Fruit fly (Drosophila melanogaster) whole organism, embryonic: ENCODE results near the gene Vm26Ab.
A peak's percentile ranks its signal among the peaks of the same experiment; 100 is the strongest.

Source experiments
- BEAF-32 ChIP-seq: fragments of 200-800 bp; sonication (Bioruptor generic); optimal IDR thresholded peaks from 3 replicates; lab custom pipeline; 2017; ENCODE audit warnings: missing biosample characterization, missing genetic modification characterization, mild to moderate bottlenecking, moderate library complexity, missing genetic modification reagents
- CG11504 ChIP-seq: fragments of 200-800 bp; sonication (Bioruptor generic); optimal IDR thresholded peaks from 3 replicates; lab custom pipeline; 2019; ENCODE audit warnings: missing biosample characterization, mild to moderate bottlenecking, missing genetic modification characterization, moderate library complexity
- CG12104 ChIP-seq: fragments of 200-800 bp; sonication (Bioruptor generic); optimal IDR thresholded peaks from 3 replicates; lab custom pipeline; 2016; ENCODE audit warnings: missing biosample characterization, missing genetic modification characterization
- CG13624 ChIP-seq: fragments of 200-800 bp; sonication (Bioruptor generic); optimal IDR thresholded peaks from 2 replicates; lab custom pipeline; 2016; ENCODE audit warnings: missing biosample characterization, missing genetic modification characterization
- CG15601 ChIP-seq: fragments of 200-800 bp; sonication (Bioruptor generic); optimal IDR thresholded peaks from 3 replicates; lab custom pipeline; 2019; ENCODE audit warnings: missing biosample characterization, mild to moderate bottlenecking, missing genetic modification characterization, moderate library complexity
- CG16779 ChIP-seq: fragments of 200-800 bp; sonication (Bioruptor generic); IDR thresholded peaks from 2 replicates; pipeline ENCODE4 v1.3.6; 2022; ENCODE audit warnings: missing biosample characterization, missing genetic modification characterization
- CG17328 ChIP-seq: fragments of 200-800 bp; sonication (Bioruptor generic); IDR thresholded peaks from 2 replicates; pipeline ENCODE4 v1.3.6; 2022; ENCODE audit warnings: missing biosample characterization, missing genetic modification characterization
- CG17361 ChIP-seq: fragments of 200-800 bp; sonication (Bioruptor generic); IDR thresholded peaks from 3 replicates; pipeline ENCODE4 v1.3.6; 2022; ENCODE audit warnings: missing biosample characterization, missing genetic modification characterization
- CG2120 ChIP-seq: fragments of 200-800 bp; sonication (Bioruptor generic); optimal IDR thresholded peaks from 3 replicates; lab custom pipeline; 2016; ENCODE audit warnings: missing biosample characterization, missing genetic modification characterization
- CG2678 ChIP-seq: fragments of 200-800 bp; sonication (Bioruptor generic); optimal IDR thresholded peaks from 3 replicates; lab custom pipeline; 2019; ENCODE audit warnings: missing biosample characterization, mild to moderate bottlenecking, missing genetic modification characterization, moderate library complexity
- CG2712 ChIP-seq: fragments of 200-800 bp; optimal IDR thresholded peaks from 3 replicates; lab custom pipeline; 2019; ENCODE audit warnings: missing biosample characterization, mild to moderate bottlenecking, missing genetic modification characterization, moderate library complexity
- CG2889 ChIP-seq: fragments of 200-800 bp; sonication (Bioruptor generic); IDR thresholded peaks from 3 replicates; pipeline ENCODE4 v1.3.6; 2022; ENCODE audit warnings: missing biosample characterization, missing genetic modification characterization
- CG31388 ChIP-seq: fragments of 200-800 bp; sonication (Bioruptor generic); optimal IDR thresholded peaks from 2 replicates; lab custom pipeline; 2016; ENCODE audit warnings: missing biosample characterization, missing genetic modification characterization
- CG31441 ChIP-seq: fragments of 200-800 bp; sonication (Bioruptor generic); IDR thresholded peaks from 2 replicates; pipeline ENCODE4 v1.3.6; 2022; ENCODE audit warnings: missing biosample characterization, missing genetic modification characterization
- CG3281 ChIP-seq: fragments of 200-800 bp; sonication (Bioruptor generic); optimal IDR thresholded peaks from 3 replicates; lab custom pipeline; 2017; ENCODE audit warnings: missing biosample characterization, mild to moderate bottlenecking, missing genetic modification characterization
- CG4617 ChIP-seq: fragments of 200-800 bp; sonication (Bioruptor generic); optimal IDR thresholded peaks from 3 replicates; lab custom pipeline; 2016; ENCODE audit warnings: missing biosample characterization, missing genetic modification characterization, borderline replicate concordance
- CG5953 ChIP-seq: fragments of 200-800 bp; sonication (Bioruptor generic); IDR thresholded peaks from 2 replicates; pipeline ENCODE4 v1.3.6; 2022; ENCODE audit warnings: missing biosample characterization, missing genetic modification characterization
- CG6683 ChIP-seq: fragments of 200-800 bp; sonication (Bioruptor generic); optimal IDR thresholded peaks from 2 replicates; lab custom pipeline; 2017; ENCODE audit warnings: missing biosample characterization, mild to moderate bottlenecking, missing genetic modification characterization, missing genetic modification reagents
- CG8290 ChIP-seq, 3 experiments: fragments of 200-800 bp; sonication (Bioruptor generic); optimal IDR thresholded peaks; 2 replicates each; lab custom pipeline; 2016 to 2019; ENCODE audit warnings: missing biosample characterization in 3 of 3, missing genetic modification characterization in 3 of 3, mild to moderate bottlenecking in 2 of 3, moderate library complexity in 1 of 3
- CG8924 ChIP-seq: fragments of 200-800 bp; optimal IDR thresholded peaks from 3 replicates; lab custom pipeline; 2019; ENCODE audit warnings: missing biosample characterization, mild to moderate bottlenecking, missing genetic modification characterization, moderate library complexity
- CG8944 ChIP-seq: fragments of 200-800 bp; sonication (Bioruptor generic); optimal IDR thresholded peaks from 3 replicates; lab custom pipeline; 2016; ENCODE audit warnings: missing biosample characterization, missing genetic modification characterization
- Dbx ChIP-seq: fragments of 200-800 bp; sonication (Bioruptor generic); IDR thresholded peaks from 3 replicates; pipeline ENCODE4 v1.3.6; 2022; ENCODE audit warnings: missing biosample characterization, missing genetic modification characterization
- Ets65A ChIP-seq: fragments of 200-800 bp; sonication (Bioruptor generic); peaks from one replicate; lab custom pipeline; 2016; ENCODE audit warnings: missing biosample characterization, missing genetic modification characterization
- Fer3 ChIP-seq: fragments of 200-800 bp; sonication (Bioruptor generic); optimal IDR thresholded peaks from 2 replicates; lab custom pipeline; 2018; ENCODE audit warnings: missing biosample characterization, mild to moderate bottlenecking, missing genetic modification characterization, moderate library complexity
- HLH3B ChIP-seq: fragments of 200-800 bp; sonication (Bioruptor generic); IDR thresholded peaks from 2 replicates; pipeline ENCODE4 v1.3.6; 2022; ENCODE audit warnings: missing biosample characterization, missing genetic modification characterization
- Hey ChIP-seq: fragments of 200-800 bp; sonication (Bioruptor generic); optimal IDR thresholded peaks from 3 replicates; lab custom pipeline; 2018; ENCODE audit warnings: missing biosample characterization, mild to moderate bottlenecking, missing genetic modification characterization
- Hr51 ChIP-seq, 2 experiments: fragments of 200-800 bp; sonication (Bioruptor generic); optimal IDR thresholded peaks; 2 replicates in 1 of 2; 3 replicates in 1 of 2; lab custom pipeline; 2016 to 2018; ENCODE audit warnings: missing biosample characterization in 2 of 2, missing genetic modification characterization in 2 of 2, mild to moderate bottlenecking in 1 of 2, moderate library complexity in 1 of 2
- Med ChIP-seq: fragments of 200-800 bp; sonication (Bioruptor generic); peaks from one replicate; lab custom pipeline; 2016; ENCODE audit warnings: missing biosample characterization, missing genetic modification characterization, mild to moderate bottlenecking, inconsistent platforms, moderate library complexity
- NC2β ChIP-seq: fragments of 200-800 bp; sonication (Bioruptor generic); optimal IDR thresholded peaks from 2 replicates; lab custom pipeline; 2016; ENCODE audit warnings: missing biosample characterization, missing genetic modification characterization
- Optix ChIP-seq: fragments of 200-800 bp; sonication (Bioruptor generic); IDR thresholded peaks from 3 replicates; pipeline ENCODE4 v1.3.6; 2022; ENCODE audit warnings: missing biosample characterization, missing genetic modification characterization
- Pdp1 ChIP-seq, 2 experiments: fragments of 200-800 bp; sonication (Bioruptor generic); optimal IDR thresholded peaks; 3 replicates each; lab custom pipeline; 2016; ENCODE audit warnings: missing biosample characterization in 2 of 2, missing genetic modification characterization in 2 of 2, mild to moderate bottlenecking in 1 of 2, moderate library complexity in 1 of 2
- Side ChIP-seq: fragments of 200-800 bp; sonication (Bioruptor generic); optimal IDR thresholded peaks from 2 replicates; lab custom pipeline; 2016; ENCODE audit warnings: missing biosample characterization, missing genetic modification characterization
- Sin3A ChIP-seq: fragments of >200 bp; optimal IDR thresholded peaks from 2 replicates; lab custom pipeline; 2018
- Sry-δ ChIP-seq: fragments of 200-800 bp; sonication (Bioruptor generic); optimal IDR thresholded peaks from 2 replicates; lab custom pipeline; 2016; ENCODE audit warnings: missing biosample characterization, missing genetic modification characterization
- YL-1 ChIP-seq: fragments of 200-800 bp; sonication (Bioruptor generic); optimal IDR thresholded peaks from 3 replicates; lab custom pipeline; 2017; ENCODE audit warnings: missing biosample characterization, mild to moderate bottlenecking, missing genetic modification characterization
- bab2 ChIP-seq: fragments of 200-800 bp; sonication (Bioruptor generic); optimal IDR thresholded peaks from 2 replicates; lab custom pipeline; 2016; ENCODE audit warnings: missing biosample characterization, missing genetic modification characterization
- chinmo ChIP-seq: fragments of 200-800 bp; sonication (Bioruptor generic); IDR thresholded peaks from 4 replicates; pipeline ENCODE4 v1.3.6; 2022; ENCODE audit warnings: missing biosample characterization, missing genetic modification characterization; ENCODE audit not compliant: partially characterized antibody
- chn ChIP-seq: fragments of 200-800 bp; sonication (Bioruptor generic); optimal IDR thresholded peaks from 2 replicates; lab custom pipeline; 2016; ENCODE audit warnings: missing biosample characterization, missing genetic modification characterization
- crp ChIP-seq, 2 experiments: fragments of 200-800 bp; sonication (Bioruptor generic); optimal IDR thresholded peaks; 2 replicates in 1 of 2; 3 replicates in 1 of 2; lab custom pipeline; 2017; ENCODE audit warnings: missing biosample characterization in 2 of 2, missing genetic modification characterization in 2 of 2, mild to moderate bottlenecking in 1 of 2, moderate library complexity in 1 of 2
- cwo ChIP-seq: fragments of 200-800 bp; sonication (Bioruptor generic); optimal IDR thresholded peaks from 3 replicates; lab custom pipeline; 2017; ENCODE audit warnings: missing biosample characterization, missing genetic modification characterization, mild to moderate bottlenecking, moderate library complexity, missing genetic modification reagents
- danr ChIP-seq: fragments of 200-800 bp; sonication (Bioruptor generic); IDR thresholded peaks from 2 replicates; pipeline ENCODE4 v1.3.6; 2022; ENCODE audit warnings: missing biosample characterization, missing genetic modification characterization
- dati ChIP-seq: fragments of 200-800 bp; sonication (Bioruptor generic); IDR thresholded peaks from 2 replicates; pipeline ENCODE4 v1.3.6; 2022; ENCODE audit warnings: missing biosample characterization, missing genetic modification characterization
- fd102C ChIP-seq: fragments of 200-800 bp; sonication (Bioruptor generic); optimal IDR thresholded peaks from 2 replicates; lab custom pipeline; 2018; ENCODE audit warnings: missing biosample characterization, mild to moderate bottlenecking, missing genetic modification characterization, moderate library complexity
- h ChIP-seq: fragments of >200 bp; optimal IDR thresholded peaks from 2 replicates; lab custom pipeline; 2017
- her ChIP-seq: fragments of 200-800 bp; sonication (Bioruptor generic); optimal IDR thresholded peaks from 2 replicates; lab custom pipeline; 2016; ENCODE audit warnings: missing biosample characterization, missing genetic modification characterization
- kah ChIP-seq: fragments of 200-800 bp; sonication (Bioruptor generic); optimal IDR thresholded peaks from 2 replicates; lab custom pipeline; 2018; ENCODE audit warnings: missing biosample characterization, mild to moderate bottlenecking, missing genetic modification characterization
- kay ChIP-seq: fragments of 200-800 bp; sonication (Bioruptor generic); optimal IDR thresholded peaks from 2 replicates; lab custom pipeline; 2016; ENCODE audit warnings: missing biosample characterization, missing genetic modification characterization
- onecut ChIP-seq: fragments of 200-800 bp; sonication (Bioruptor generic); IDR thresholded peaks from 2 replicates; pipeline ENCODE4 v1.3.6; 2022; ENCODE audit warnings: missing biosample characterization, missing genetic modification characterization
- twi ChIP-seq: fragments of 200-800 bp; optimal IDR thresholded peaks from 2 replicates; lab custom pipeline; 2019; ENCODE audit warnings: missing biosample characterization, mild to moderate bottlenecking, missing genetic modification characterization, moderate library complexity
- yki ChIP-seq: fragments of >200 bp; optimal IDR thresholded peaks from 3 replicates; lab custom pipeline; 2018

Vm26Ab gene

DNA sequence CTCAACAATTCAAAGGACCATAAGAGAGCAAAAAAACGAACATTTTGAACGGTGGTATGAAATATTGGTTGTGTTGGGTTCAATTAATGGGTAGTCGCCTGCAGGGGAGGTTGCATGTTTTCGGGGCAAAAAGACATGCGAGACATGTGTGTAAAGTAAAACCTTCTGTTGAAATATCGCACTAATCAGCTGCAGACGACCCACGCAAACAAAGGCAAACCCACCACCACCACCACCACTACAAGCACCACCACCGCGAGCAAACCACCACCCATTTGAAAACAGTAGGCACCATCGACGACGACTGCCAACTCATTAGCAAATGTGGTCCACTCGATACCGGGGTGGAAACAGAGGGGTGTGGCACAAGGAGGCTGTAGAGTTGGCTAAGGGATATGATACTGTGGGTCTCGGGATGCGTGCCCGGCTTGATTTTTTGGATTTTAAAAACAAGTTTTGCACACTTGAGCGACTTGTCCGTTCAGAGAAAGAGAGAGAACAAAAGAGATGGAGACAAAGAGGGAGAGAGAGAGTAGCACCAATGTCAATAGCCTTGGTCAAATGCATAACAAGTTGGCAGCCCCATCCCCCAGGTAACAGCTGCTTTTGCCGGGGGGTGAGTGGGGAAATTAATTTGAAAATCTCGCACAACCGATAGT is 20.4 kb downstream of the Vm26Ab start (continued):
- peak; percentile 48 for TF ChIP-seq kay (GFP tag; lab: Kevin White, UChicago)
- peak; percentile 35 for TF ChIP-seq CG6683 (GFP tag; lab: Kevin White, UChicago)
- peak in 1 of 2 experiments; percentile 32 for TF ChIP-seq Hr51 (GFP tag; optimal IDR thresholded peaks at IDR 0.05; lab: Kevin White, UChicago)
- TF ChIP-seq NC2β = peak; percentile 1
- no peak for TF ChIP-seq CG31441 (GFP tag; lab: Robert Waterston, UW)
- TF ChIP-seq Hey (tag; lab: Kevin White, UChicago) = peak; percentile 51
- no peak for TF ChIP-seq CG17361
- no peak for TF ChIP-seq Optix (GFP tag; lab: Robert Waterston, UW)
- TF ChIP-seq CG8924 (tag; lab: Kevin White, UChicago) = peak; percentile 35
- no peak for TF ChIP-seq CG13624 (GFP tag; lab: Kevin White, UChicago)
- no peak for TF ChIP-seq CG31388 (GFP tag; lab: Kevin White, UChicago)
- peak; percentile 2 for TF ChIP-seq CG11504 (tag; lab: Kevin White, UChicago)
- peak; percentile 48 for TF ChIP-seq BEAF-32
- no peak for TF ChIP-seq danr
- TF ChIP-seq CG4617 = no peak
- no peak for TF ChIP-seq CG8290 (GFP tag; optimal IDR thresholded peaks at IDR 0.05; lab: Kevin White, UChicago)
- peak in 1 of 2 experiments; percentile 17 for TF ChIP-seq CG8290 (tag; optimal IDR thresholded peaks at IDR 0.05; lab: Kevin White, UChicago)
- no peak for TF ChIP-seq kah (GFP tag; lab: Kevin White, UChicago)
- TF ChIP-seq CG8944 (GFP tag; lab: Kevin White, UChicago) = no peak
- peak; percentile 4 for TF ChIP-seq CG2120 (GFP tag; lab: Kevin White, UChicago)
- TF ChIP-seq CG2889 (GFP tag; lab: Robert Waterston, UW) = no peak
- peak; percentile 14 for TF ChIP-seq bab2 (GFP tag; lab: Kevin White, UChicago)
- peak; percentile 22 for TF ChIP-seq Sry-δ (GFP tag; lab: Kevin White, UChicago)
- no peak for TF ChIP-seq Dbx (GFP tag; lab: Robert Waterston, UW)
- peak in 1 of 2 experiments; percentile 75 for TF ChIP-seq crp (GFP tag; optimal IDR thresholded peaks at IDR 0.05; lab: Kevin White, UChicago)
- TF ChIP-seq cwo (GFP tag; lab: Kevin White, UChicago) = no peak
- peak; percentile 20 for TF ChIP-seq CG3281 (GFP tag; lab: Kevin White, UChicago)
- no peak for TF ChIP-seq chinmo
- peak; percentile 30 for TF ChIP-seq chn (GFP tag; lab: Kevin White, UChicago)
- TF ChIP-seq twi (tag; lab: Kevin White, UChicago) = peak; percentile 79
- TF ChIP-seq dati = no peak
- no peak for TF ChIP-seq Sin3A (lab: Kevin White, UChicago)
- TF ChIP-seq CG12104 = no peak
- TF ChIP-seq HLH3B = no peak
- no peak for TF ChIP-seq h (lab: Kevin White, UChicago)
- TF ChIP-seq her (GFP tag; lab: Kevin White, UChicago) = no peak
- TF ChIP-seq Fer3 (tag; lab: Kevin White, UChicago) = no peak
- TF ChIP-seq CG2678 (tag; lab: Kevin White, UChicago) = peak; percentile 27
- peak; percentile 19 for TF ChIP-seq yki (lab: Kevin White, UChicago)
- TF ChIP-seq CG17328 (GFP tag; lab: Robert Waterston, UW) = no peak
- peak; percentile 10 for TF ChIP-seq CG2712 (tag; lab: Kevin White, UChicago)
- peak; percentile 10 for TF ChIP-seq YL-1 (GFP tag; lab: Kevin White, UChicago)
- 0 out of 2 replicates have a peak, but pooled peaks have one; percentile 3 for TF ChIP-seq onecut (GFP tag; lab: Robert Waterston, UW)
- no peak for TF ChIP-seq fd102C (GFP tag; lab: Kevin White, UChicago)
- TF ChIP-seq Med = peak; percentile 86
- TF ChIP-seq CG5953 = no peak
- peak in 1 of 2 experiments; percentile 38 for TF ChIP-seq Pdp1 (GFP tag; optimal IDR thresholded peaks at IDR 0.05; lab: Kevin White, UChicago)
- TF ChIP-seq Side (GFP tag; lab: Kevin White, UChicago) = peak; percentile 42
- TF ChIP-seq CG16779 (GFP tag; lab: Robert Waterston, UW) = no peak
- no peak for TF ChIP-seq CG15601
- peak; percentile 38 for TF ChIP-seq Ets65A
